Worm (Caenorhabditis elegans): ENCODE measurements around the gene ets-9.

The ets-9 gene

ce11 chrX:4268396-4268795 lies 11.1 kb upstream of the ets-9 start:
- TF ChIP-seq egrh-3 (GFP tag; IDR thresholded peaks at IDR 0.05) (no peak), Y95B8A.8 (GFP tag; IDR thresholded peaks at IDR 0.05) (no peak), Y53G8AR.9 (GFP tag; conservative IDR thresholded peaks at IDR 0.05) (no peak), ama-1 (optimal IDR thresholded peaks at IDR 0.05) (no peak), ama-1 (GFP tag; optimal IDR thresholded peaks at IDR 0.05) (no peak), sea-2 (GFP tag; IDR thresholded peaks at IDR 0.05) (no peak), atf-7 (tag; optimal IDR thresholded peaks at IDR 0.05) (no peak), K11D2.4 (GFP tag; IDR thresholded peaks at IDR 0.05) (no peak), egl-44 (GFP tag; IDR thresholded peaks at IDR 0.05) (no peak), snpc-4 (GFP tag; optimal IDR thresholded peaks at IDR 0.05) (no peak), snpc-4 (tag; optimal IDR thresholded peaks at IDR 0.05) (no peak), nhr-80 (tag; optimal IDR thresholded peaks at IDR 0.05) (no peak), ztf-26 (tag; optimal IDR thresholded peaks at IDR 0.05) (no peak), bed-2 (GFP tag; IDR thresholded peaks at IDR 0.05) (no peak), F23B12.7 (tag; optimal IDR thresholded peaks at IDR 0.05; ENCODE audit: insufficient read depth) (no peak), let-526 (GFP tag; IDR thresholded peaks at IDR 0.05) (no peak), hrde-1 (tag; optimal IDR thresholded peaks at IDR 0.05; ENCODE audit: borderline replicate concordance) (no peak), akir-1 (GFP tag; optimal IDR thresholded peaks at IDR 0.05) (no peak), ztf-25 (GFP tag; IDR thresholded peaks at IDR 0.05) (no peak), attf-6 (GFP tag; IDR thresholded peaks at IDR 0.05) (no peak), ztf-28 (GFP tag; IDR thresholded peaks at IDR 0.05) (no peak)

ce11 chrX:4273614-4274013 lies 5.9 kb upstream of the ets-9 start, which contains the start of gene C52B9.10:
Gene C52B9.10 (plus strand): TSS chrX:4273914.
- TF ChIP-seq him-1 (tag; optimal IDR thresholded peaks at IDR 0.05) (no peak), Y79H2A.3 (GFP tag; conservative IDR thresholded peaks at IDR 0.05) (no peak)

- no peak for TF ChIP-seq ztf-25 (GFP tag; IDR thresholded peaks at IDR 0.05)
- no peak for TF ChIP-seq ztf-18 (tag; optimal IDR thresholded peaks at IDR 0.05)
- TF ChIP-seq B0035.1 (tag; optimal IDR thresholded peaks at IDR 0.05), result no peak
- no peak for TF ChIP-seq aptf-2 (GFP tag; conservative IDR thresholded peaks at IDR 0.05)
- no peak for TF ChIP-seq lin-54 (GFP tag; optimal IDR thresholded peaks at IDR 0.05)
- TF ChIP-seq attf-3 (GFP tag; conservative IDR thresholded peaks at IDR 0.05), result no peak
- no peak for TF ChIP-seq akir-1 (GFP tag; optimal IDR thresholded peaks at IDR 0.05)
- no peak for TF ChIP-seq tlf-1 (GFP tag; optimal IDR thresholded peaks at IDR 0.05)
- no peak for TF ChIP-seq ztf-28 (GFP tag; IDR thresholded peaks at IDR 0.05)
Measured at ce11 chrX:4274116-4274515, 5.4 kb upstream of the ets-9 start, which contains the start of gene mec-18. Gene mec-18 (minus strand): TSS chrX:4274216.

- no peak for TF ChIP-seq B0019.2 (GFP tag; conservative IDR thresholded peaks at IDR 0.05)
- TF ChIP-seq madf-10 (tag; optimal IDR thresholded peaks at IDR 0.05), result no peak
- TF ChIP-seq T07F8.4 (tag; optimal IDR thresholded peaks at IDR 0.05), result no peak
- no peak for TF ChIP-seq unc-130 (GFP tag; optimal IDR thresholded peaks at IDR 0.05)
- TF ChIP-seq ztf-3 (GFP tag; optimal IDR thresholded peaks at IDR 0.05), result no peak
- TF ChIP-seq bed-1 (GFP tag; IDR thresholded peaks at IDR 0.05), result no peak
- no peak for TF ChIP-seq F55B11.4 (tag; optimal IDR thresholded peaks at IDR 0.05; ENCODE audit: borderline replicate concordance, insufficient read depth)
- no peak for TF ChIP-seq ets-4 (GFP tag; optimal IDR thresholded peaks at IDR 0.05)
- TF ChIP-seq dox-1 (GFP tag; IDR thresholded peaks at IDR 0.05), result no peak
- TF ChIP-seq ceh-79 (tag; optimal IDR thresholded peaks at IDR 0.05), result no peak
- no peak for TF ChIP-seq cebp-2 (GFP tag; IDR thresholded peaks at IDR 0.05)
- TF ChIP-seq tbp1 (GFP tag; optimal IDR thresholded peaks at IDR 0.05), result no peak
- no peak for TF ChIP-seq ceh-27 (GFP tag; optimal IDR thresholded peaks at IDR 0.05)
- no peak for TF ChIP-seq fkh-3 (tag; optimal IDR thresholded peaks at IDR 0.05)
- no peak for TF ChIP-seq K12H6.12 (tag; optimal IDR thresholded peaks at IDR 0.05)
- TF ChIP-seq nhr-90 (tag; optimal IDR thresholded peaks at IDR 0.05), result no peak
- no peak for TF ChIP-seq ztf-25 (GFP tag; IDR thresholded peaks at IDR 0.05)
- no peak for TF ChIP-seq nhr-120 (GFP tag; IDR thresholded peaks at IDR 0.05)
- TF ChIP-seq unc-62 (GFP tag; optimal IDR thresholded peaks at IDR 0.05), result no peak
Measured at ce11 chrX:4282380-4282779, 2.9 kb downstream of the ets-9 start, which contains the start of gene C52B9.19. Gene C52B9.19 (plus strand): TSS chrX:4282555.

Measured in whole organism, young adult.